Worm (Caenorhabditis elegans): ENCODE data around the gene nspd-3.

DNA sequence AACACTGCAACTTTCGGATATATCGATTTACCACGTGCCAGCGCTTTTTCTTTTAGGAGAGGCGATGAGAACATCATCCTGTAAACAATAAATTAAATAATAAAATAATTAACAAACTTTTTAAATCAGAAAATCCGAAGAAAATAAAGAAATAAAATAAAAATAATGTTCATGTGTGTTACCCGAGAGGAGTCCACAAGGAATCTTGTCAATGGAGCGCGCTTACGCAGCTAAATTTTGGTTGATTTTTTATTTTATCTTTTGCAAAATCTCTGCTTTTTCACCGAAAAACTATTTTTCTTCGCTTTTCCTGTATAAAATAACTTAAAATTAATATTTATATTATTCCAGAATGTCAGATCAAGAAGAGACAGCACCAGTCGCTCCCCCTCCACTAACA, 2.7 kb downstream of the nspd-3 start, which contains the start of the genes C24D10.6 and C24D10.4:
- TF ChIP-seq W03F9.2 (tag; optimal IDR thresholded peaks at IDR 0.05), result peak; percentile 19
- TF ChIP-seq him-1 (tag; optimal IDR thresholded peaks at IDR 0.05), result no peak
- no peak for TF ChIP-seq dao-5 (tag; optimal IDR thresholded peaks at IDR 0.05)

All from whole organism, L4/young adult.